Worm (Caenorhabditis elegans) whole organism, L2 larva: ENCODE results near the gene F29B9.12.

Experiments
- blmp-1 ChIP-seq: sonication (generic microtip); optimal IDR thresholded peaks from 2 replicates; lab custom pipeline; 2017; ENCODE audit warnings: missing genetic modification characterization, mild to moderate bottlenecking, missing compliant biosample characterization, antibody characterized with exemption, moderate library complexity; ENCODE audit not compliant: insufficient read depth
- ceh-82 ChIP-seq: fragments of 150-350 bp; optimal IDR thresholded peaks from 2 replicates; lab custom pipeline; 2014; ENCODE audit warnings: missing biosample characterization, missing genetic modification characterization
- dmd-4 ChIP-seq: sonication (generic microtip); optimal IDR thresholded peaks from 2 replicates; lab custom pipeline; 2017; ENCODE audit warnings: missing biosample characterization, missing genetic modification characterization
- gmeb-1 ChIP-seq: fragments of 150-350 bp; optimal IDR thresholded peaks from 2 replicates; lab custom pipeline; 2014; ENCODE audit warnings: missing biosample characterization, missing genetic modification characterization
- lin-39 ChIP-seq: fragments of 150-350 bp; optimal IDR thresholded peaks from 2 replicates; lab custom pipeline; 2014; ENCODE audit warnings: missing biosample characterization, missing genetic modification reagents, missing genetic modification characterization
- nhr-11 ChIP-seq: fragments of 150-350 bp; optimal IDR thresholded peaks from 2 replicates; lab custom pipeline; 2014; ENCODE audit warnings: missing biosample characterization, missing genetic modification characterization
- nhr-12 ChIP-seq: fragments of 150-350 bp; optimal IDR thresholded peaks from 2 replicates; lab custom pipeline; 2014; ENCODE audit warnings: missing biosample characterization, missing genetic modification characterization
- nhr-237 ChIP-seq: fragments of 150-350 bp; optimal IDR thresholded peaks from 2 replicates; lab custom pipeline; 2014; ENCODE audit warnings: missing biosample characterization, missing genetic modification characterization
- nhr-25 ChIP-seq: fragments of 150-350 bp; sonication (generic microtip); optimal IDR thresholded peaks from 3 replicates; lab custom pipeline; 2014; ENCODE audit warnings: missing biosample characterization, missing genetic modification characterization
- ztf-11 ChIP-seq: sonication (generic microtip); optimal IDR thresholded peaks from 2 replicates; lab custom pipeline; 2017; ENCODE audit warnings: missing biosample characterization, missing genetic modification characterization

ce11 chrIV:4667835-4668234 lies 1.5 kb upstream of the F29B9.12 start:
- TF ChIP-seq ceh-82 (tag; lab: Kevin White, UChicago) (no peak), lin-39 (tag; lab: Kevin White, UChicago) (no peak), nhr-25 (tag; lab: Kevin White, UChicago) (no peak), nhr-11 (tag; lab: Kevin White, UChicago) (no peak), nhr-12 (tag; lab: Kevin White, UChicago) (no peak), gmeb-1 (tag; lab: Kevin White, UChicago) (no peak), blmp-1 (tag; lab: Kevin White, UChicago) (no peak), nhr-237 (tag; lab: Kevin White, UChicago) (no peak), ztf-11 (tag; lab: Kevin White, UChicago) (no peak), dmd-4 (tag; lab: Kevin White, UChicago) (no peak)
